Worm (Caenorhabditis elegans) whole organism, late embryonic: Measurements from ENCODE around the gene nhr-18.
A peak's percentile ranks its signal among the peaks of the same experiment; 100 is the strongest.

Source experiments
- C38D4.7 ChIP-seq: fragments of 200-800 bp; sonication (Bioruptor generic); optimal IDR thresholded peaks from 2 replicates; lab custom pipeline; 2018; ENCODE audit warnings: mild to moderate bottlenecking, missing genetic modification characterization, moderate library complexity, missing compliant biosample characterization
- F13H6.1 ChIP-seq: sonication (generic microtip); optimal IDR thresholded peaks from 2 replicates; lab custom pipeline; 2016; ENCODE audit warnings: missing genetic modification characterization, missing compliant biosample characterization
- K02D7.2 ChIP-seq: sonication (generic microtip); optimal IDR thresholded peaks from 2 replicates; lab custom pipeline; 2017; ENCODE audit warnings: mild to moderate bottlenecking, missing genetic modification characterization, missing compliant biosample characterization
- K09A11.1 ChIP-seq: sonication (generic microtip); optimal IDR thresholded peaks from 2 replicates; lab custom pipeline; 2017; ENCODE audit warnings: antibody characterized with exemption, mild to moderate bottlenecking, missing genetic modification characterization, missing compliant biosample characterization; ENCODE audit not compliant: insufficient read depth
- Y22D7AL.16 ChIP-seq: sonication (generic microtip); optimal IDR thresholded peaks from 2 replicates; lab custom pipeline; 2016; ENCODE audit warnings: missing genetic modification characterization, missing compliant biosample characterization
- ahr-1 ChIP-seq: sonication (generic microtip); optimal IDR thresholded peaks from 2 replicates; lab custom pipeline; 2016; ENCODE audit warnings: missing genetic modification characterization, missing compliant biosample characterization
- ceh-18 ChIP-seq: sonication (generic microtip); optimal IDR thresholded peaks from 2 replicates; lab custom pipeline; 2016; ENCODE audit warnings: missing genetic modification characterization, missing compliant biosample characterization
- ceh-19 ChIP-seq: fragments of 200-800 bp; sonication (Bioruptor generic); optimal IDR thresholded peaks from 2 replicates; lab custom pipeline; 2018; ENCODE audit warnings: mild to moderate bottlenecking, missing genetic modification characterization, missing compliant biosample characterization
- ceh-2 ChIP-seq: sonication (generic microtip); optimal IDR thresholded peaks from 2 replicates; lab custom pipeline; 2016; ENCODE audit warnings: missing genotype, missing genetic modification characterization, missing compliant biosample characterization
- ceh-30 ChIP-seq: fragments of 150-350 bp; optimal IDR thresholded peaks from 2 replicates; lab custom pipeline; 2014; ENCODE audit warnings: missing biosample characterization, missing genetic modification characterization
- ceh-31 ChIP-seq: sonication (generic microtip); optimal IDR thresholded peaks from 2 replicates; lab custom pipeline; 2016; ENCODE audit warnings: missing genetic modification characterization, missing compliant biosample characterization
- ceh-34 ChIP-seq: sonication (generic microtip); optimal IDR thresholded peaks from 2 replicates; lab custom pipeline; 2016; ENCODE audit warnings: mild to moderate bottlenecking, missing genetic modification characterization, missing compliant biosample characterization
- ceh-45 ChIP-seq: fragments of 200-800 bp; sonication (Bioruptor generic); IDR thresholded peaks from 2 replicates; pipeline ENCODE4 v1.3.6; 2022; ENCODE audit warnings: missing genetic modification reagents, missing genetic modification characterization, missing compliant biosample characterization
- ceh-48 ChIP-seq: sonication (generic microtip); optimal IDR thresholded peaks from 2 replicates; lab custom pipeline; 2016; ENCODE audit warnings: missing genetic modification characterization, inconsistent platforms, missing compliant biosample characterization
- ceh-9 ChIP-seq: sonication (generic microtip); optimal IDR thresholded peaks from 2 replicates; lab custom pipeline; 2016; ENCODE audit warnings: mild to moderate bottlenecking, missing genetic modification characterization, inconsistent platforms, missing compliant biosample characterization
- elt-4 ChIP-seq: sonication (generic microtip); optimal IDR thresholded peaks from 2 replicates; lab custom pipeline; 2016; ENCODE audit warnings: missing genetic modification characterization, missing compliant biosample characterization
- ets-4 ChIP-seq: sonication (generic microtip); optimal IDR thresholded peaks from 2 replicates; lab custom pipeline; 2016; ENCODE audit warnings: missing genetic modification characterization, missing compliant biosample characterization
- fkh-10 ChIP-seq: fragments of 150-350 bp; optimal IDR thresholded peaks from 2 replicates; lab custom pipeline; 2014; ENCODE audit warnings: missing biosample characterization, missing genetic modification reagents, missing genetic modification characterization
- fkh-6 ChIP-seq: sonication (generic microtip); optimal IDR thresholded peaks from 2 replicates; lab custom pipeline; 2016; ENCODE audit warnings: missing genetic modification characterization, missing compliant biosample characterization
- gmeb-2 ChIP-seq: sonication (generic microtip); optimal IDR thresholded peaks from 2 replicates; lab custom pipeline; 2016; ENCODE audit warnings: missing genetic modification characterization, inconsistent platforms, missing compliant biosample characterization
- hlh-30 ChIP-seq: sonication (generic microtip); optimal IDR thresholded peaks from 2 replicates; lab custom pipeline; 2017; ENCODE audit warnings: antibody characterized with exemption, missing genetic modification characterization, missing compliant biosample characterization; ENCODE audit not compliant: insufficient read depth
- hlh-6 ChIP-seq: sonication (generic microtip); optimal IDR thresholded peaks from 2 replicates; lab custom pipeline; 2016; ENCODE audit warnings: missing genotype, missing genetic modification characterization, missing compliant biosample characterization
- hlh-8 ChIP-seq: sonication (generic microtip); optimal IDR thresholded peaks from 2 replicates; lab custom pipeline; 2016; ENCODE audit warnings: missing genotype, missing genetic modification characterization, missing compliant biosample characterization
- lim-6 ChIP-seq: sonication (generic microtip); optimal IDR thresholded peaks from 2 replicates; lab custom pipeline; 2016; ENCODE audit warnings: missing genetic modification characterization, missing compliant biosample characterization
- madf-2 ChIP-seq: sonication (generic microtip); optimal IDR thresholded peaks from 2 replicates; lab custom pipeline; 2017; ENCODE audit warnings: missing genetic modification characterization, missing compliant biosample characterization
- nfya-1 ChIP-seq: sonication (generic microtip); optimal IDR thresholded peaks from 2 replicates; lab custom pipeline; 2017; ENCODE audit warnings: missing genetic modification characterization, mild to moderate bottlenecking, missing compliant biosample characterization, antibody characterized with exemption, moderate library complexity
- npax-4 ChIP-seq: sonication (generic microtip); optimal IDR thresholded peaks from 2 replicates; lab custom pipeline; 2016; ENCODE audit warnings: missing genetic modification characterization, missing compliant biosample characterization
- odd-2 ChIP-seq: sonication (generic microtip); optimal IDR thresholded peaks from 2 replicates; lab custom pipeline; 2017; ENCODE audit warnings: antibody characterized with exemption, mild to moderate bottlenecking, missing genetic modification characterization, missing compliant biosample characterization
- pag-3 ChIP-seq: sonication (generic microtip); optimal IDR thresholded peaks from 2 replicates; lab custom pipeline; 2016; ENCODE audit warnings: missing compliant biosample characterization, missing genetic modification characterization, borderline replicate concordance
- pat-9 ChIP-seq: fragments of 200-800 bp; sonication (Bioruptor generic); optimal IDR thresholded peaks from 2 replicates; lab custom pipeline; 2018; ENCODE audit warnings: mild to moderate bottlenecking, missing genetic modification characterization, moderate library complexity, missing compliant biosample characterization
- pha-4 ChIP-seq: fragments of 150-350 bp; optimal IDR thresholded peaks from 2 replicates; lab custom pipeline; 2018; ENCODE audit warnings: missing biosample characterization, missing genetic modification reagents, missing genetic modification characterization
- pqm-1 ChIP-seq: sonication (generic microtip); optimal IDR thresholded peaks from 2 replicates; lab custom pipeline; 2016; ENCODE audit warnings: missing genetic modification characterization, missing compliant biosample characterization
- pros-1 ChIP-seq: fragments of 150-350 bp; optimal IDR thresholded peaks from 2 replicates; lab custom pipeline; 2014; ENCODE audit warnings: missing biosample characterization, missing genetic modification reagents, missing genetic modification characterization
- sox-2 ChIP-seq: fragments of 200-800 bp; sonication (Bioruptor generic); IDR thresholded peaks from 2 replicates; pipeline ENCODE4 v1.3.6; 2022; ENCODE audit warnings: missing genetic modification reagents, missing genetic modification characterization, missing compliant biosample characterization
- sox-4 ChIP-seq: sonication (generic microtip); optimal IDR thresholded peaks from 2 replicates; lab custom pipeline; 2017; ENCODE audit warnings: mild to moderate bottlenecking, missing genetic modification characterization, inconsistent platforms, missing compliant biosample characterization
- tbx-7 ChIP-seq: sonication (generic microtip); optimal IDR thresholded peaks from 2 replicates; lab custom pipeline; 2016; ENCODE audit warnings: missing genotype, missing genetic modification characterization, missing compliant biosample characterization
- ttx-3 ChIP-seq: sonication (generic microtip); optimal IDR thresholded peaks from 2 replicates; lab custom pipeline; 2016; ENCODE audit warnings: missing genetic modification reagents, missing genetic modification characterization, missing compliant biosample characterization
- unc-3 ChIP-seq, 2 experiments: fragments of 200-800 bp in 1 of 2; sonication (Bioruptor generic) in 1 of 2; sonication (generic microtip) in 1 of 2; conservative IDR thresholded peaks in 1 of 2; optimal IDR thresholded peaks in 1 of 2; 2 replicates each; pipeline versions ENCODE4 v1.3.6 to Lab custom; 2016 to 2022; ENCODE audit warnings: missing compliant biosample characterization in 2 of 2, missing genetic modification characterization in 2 of 2, missing genetic modification reagents in 1 of 2
- ztf-16 ChIP-seq: sonication (generic microtip); optimal IDR thresholded peaks from 2 replicates; lab custom pipeline; 2017; ENCODE audit warnings: missing genetic modification characterization, missing compliant biosample characterization

Gene nhr-18

ce11 chrV:2215352-2215751 lies 11.7 kb upstream of the nhr-18 start, which contains the start of gene nstp-8:
Gene nstp-8, plus strand, starts transcription at chrV:2215652.
- TF ChIP-seq Y22D7AL.16 (tag; lab: Kevin White, UChicago) (no peak), ceh-18 (tag; lab: Kevin White, UChicago) (no peak), fkh-10 (GFP tag; lab: Kevin White, UChicago) (no peak), pag-3 (no peak), K02D7.2 (tag; lab: Kevin White, UChicago) (no peak), pat-9 (tag; lab: Kevin White, UChicago) (no peak), sox-4 (tag; lab: Kevin White, UChicago) (no peak), F13H6.1 (tag; lab: Kevin White, UChicago) (no peak), ceh-9 (tag; lab: Kevin White, UChicago) (no peak), odd-2 (tag; lab: Kevin White, UChicago) (no peak)

DNA sequence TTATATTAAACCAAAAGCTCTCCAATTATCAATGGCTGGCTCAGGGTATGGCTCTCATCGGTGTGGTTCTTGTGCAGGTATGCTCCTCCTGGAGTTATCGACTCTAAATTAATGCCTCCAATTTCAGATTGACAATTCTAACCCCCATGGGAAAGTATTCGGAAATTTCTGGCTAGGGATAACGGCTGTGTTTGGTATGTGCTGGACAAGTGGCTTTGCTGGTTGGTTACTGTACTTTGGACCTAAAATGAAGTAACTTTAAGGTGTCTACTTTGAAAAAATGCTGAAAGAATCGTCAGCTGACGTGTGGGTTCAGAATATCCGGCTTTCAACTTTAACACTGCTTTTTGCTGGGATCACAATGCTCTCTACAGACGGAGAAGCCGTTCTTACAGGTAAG lies 10.1 kb upstream of the nhr-18 start:
- TF ChIP-seq nfya-1 (tag; lab: Kevin White, UChicago) (no peak), unc-3 (GFP tag; conservative IDR thresholded peaks at IDR 0.05; lab: Robert Waterston, UW) (no peak), unc-3 (tag; optimal IDR thresholded peaks at IDR 0.05; lab: Kevin White, UChicago) (no peak), hlh-8 (tag; lab: Kevin White, UChicago) (no peak), F13H6.1 (tag; lab: Kevin White, UChicago) (no peak), K09A11.1 (tag; lab: Kevin White, UChicago) (no peak), ceh-34 (no peak), pros-1 (tag; lab: Kevin White, UChicago) (no peak), hlh-6 (no peak), gmeb-2 (tag; lab: Kevin White, UChicago) (no peak), madf-2 (tag; lab: Kevin White, UChicago) (no peak), ceh-30 (tag; lab: Kevin White, UChicago) (no peak), sox-2 (GFP tag; lab: Robert Waterston, UW) (no peak)

- TF ChIP-seq hlh-30 (tag; lab: Kevin White, UChicago) (peak; percentile 22), lim-6 (no peak)
- TF ChIP-seq, all 69 proteins: peak for 1
Observed at ce11 chrV:2218803-2219202, 8.2 kb upstream of the nhr-18 start, which contains the start of gene nhr-56. Gene nhr-56, plus strand, starts transcription at chrV:2219004.

- no peak for TF ChIP-seq pqm-1 (tag; lab: Kevin White, UChicago)
- TF ChIP-seq C38D4.7 = no peak
- no peak for TF ChIP-seq hlh-8 (tag; lab: Kevin White, UChicago)
- no peak for TF ChIP-seq npax-4 (tag; lab: Kevin White, UChicago)
- TF ChIP-seq hlh-6 = no peak
- TF ChIP-seq gmeb-2 (tag; lab: Kevin White, UChicago) = no peak
- TF ChIP-seq nfya-1 (tag; lab: Kevin White, UChicago) = no peak
- no peak for TF ChIP-seq ztf-16 (tag; lab: Kevin White, UChicago)
- TF ChIP-seq Y22D7AL.16 (tag; lab: Kevin White, UChicago) = no peak
- no peak for TF ChIP-seq ceh-48 (tag; lab: Kevin White, UChicago)
- TF ChIP-seq ceh-34 = no peak
- no peak for TF ChIP-seq odd-2 (tag; lab: Kevin White, UChicago)
- TF ChIP-seq ceh-31 (tag; lab: Kevin White, UChicago) = no peak
- TF ChIP-seq, all 69 proteins: peak for 0
Observed at ce11 chrV:2221764-2222163, 5.2 kb upstream of the nhr-18 start, which contains the start of gene nhr-128. Gene nhr-128, plus strand, starts transcription at chrV:2222064.

- no peak for TF ChIP-seq tbx-7 (tag; lab: Kevin White, UChicago)
- TF ChIP-seq ahr-1 (tag; lab: Kevin White, UChicago) = no peak
- no peak for TF ChIP-seq fkh-6 (tag; lab: Kevin White, UChicago)
- no peak for TF ChIP-seq ceh-2
- no peak for TF ChIP-seq K02D7.2 (tag; lab: Kevin White, UChicago)
- TF ChIP-seq ttx-3 = no peak
- no peak for TF ChIP-seq ceh-31 (tag; lab: Kevin White, UChicago)
- TF ChIP-seq pha-4 (tag; lab: Kevin White, UChicago) = no peak
- no peak for TF ChIP-seq unc-3 (GFP tag; conservative IDR thresholded peaks at IDR 0.05; lab: Robert Waterston, UW)
- no peak for TF ChIP-seq unc-3 (tag; optimal IDR thresholded peaks at IDR 0.05; lab: Kevin White, UChicago)
- TF ChIP-seq gmeb-2 (tag; lab: Kevin White, UChicago) = no peak
- no peak for TF ChIP-seq nfya-1 (tag; lab: Kevin White, UChicago)
- TF ChIP-seq ets-4 (tag; lab: Kevin White, UChicago) = no peak
- TF ChIP-seq ceh-45 (GFP tag; lab: Robert Waterston, UW) = no peak
- no peak for TF ChIP-seq ceh-19 (GFP tag; lab: Kevin White, UChicago)
- no peak for TF ChIP-seq ceh-18 (tag; lab: Kevin White, UChicago)
- TF ChIP-seq elt-4 (tag; lab: Kevin White, UChicago) = no peak
Observed at ce11 chrV:2225130-2225529, 1.9 kb upstream of the nhr-18 start, which contains the start of gene nhr-103. Gene nhr-103, plus strand, starts transcription at chrV:2225430.
